Fruit fly (Drosophila melanogaster) whole organism, prepupa: Measurements from ENCODE around the gene mgr.
A peak's percentile ranks its signal among the peaks of the same experiment; 100 is the strongest.

Experiments used
- Blimp-1 ChIP-seq: fragments of 200-800 bp; sonication (Bioruptor generic); optimal IDR thresholded peaks from 3 replicates; lab custom pipeline; 2017; ENCODE audit warnings: missing biosample characterization, missing genetic modification characterization, mild to moderate bottlenecking, moderate library complexity, missing genetic modification reagents
- CG10631 ChIP-seq: fragments of 200-800 bp; sonication (Bioruptor generic); optimal IDR thresholded peaks from 2 replicates; lab custom pipeline; 2016; ENCODE audit warnings: missing biosample characterization, missing genetic modification characterization
- CG10669 ChIP-seq: fragments of 200-800 bp; sonication (Bioruptor generic); optimal IDR thresholded peaks from 3 replicates; lab custom pipeline; 2018; ENCODE audit warnings: missing biosample characterization, mild to moderate bottlenecking, missing genetic modification characterization, moderate library complexity
- CG11762 ChIP-seq: fragments of 200-800 bp; sonication (Bioruptor generic); optimal IDR thresholded peaks from 3 replicates; lab custom pipeline; 2016; ENCODE audit warnings: missing biosample characterization, missing genetic modification characterization; ENCODE audit not compliant: insufficient read depth
- CG11902 ChIP-seq: fragments of 200-800 bp; sonication (Bioruptor generic); optimal IDR thresholded peaks from 3 replicates; lab custom pipeline; 2016; ENCODE audit warnings: missing biosample characterization, missing genetic modification characterization
- CG15336 ChIP-seq: fragments of 200-800 bp; sonication (Bioruptor generic); IDR thresholded peaks from 2 replicates; pipeline ENCODE4 v1.3.6; 2022; ENCODE audit warnings: missing biosample characterization, missing genetic modification characterization
- CG1621 ChIP-seq: fragments of 200-800 bp; sonication (Bioruptor generic); optimal IDR thresholded peaks from 3 replicates; lab custom pipeline; 2018; ENCODE audit warnings: missing biosample characterization, mild to moderate bottlenecking, missing genetic modification characterization
- CG16779 ChIP-seq: fragments of 200-800 bp; sonication (Bioruptor generic); optimal IDR thresholded peaks from 3 replicates; lab custom pipeline; 2017; ENCODE audit warnings: missing biosample characterization, mild to moderate bottlenecking, missing genetic modification characterization
- CG3032 ChIP-seq: fragments of 200-800 bp; optimal IDR thresholded peaks from 2 replicates; lab custom pipeline; 2019; ENCODE audit warnings: missing biosample characterization, mild to moderate bottlenecking, missing genetic modification characterization, moderate library complexity
- CG31627 ChIP-seq: fragments of 200-800 bp; sonication (Bioruptor generic); optimal IDR thresholded peaks from 3 replicates; lab custom pipeline; 2016; ENCODE audit warnings: missing biosample characterization, missing genetic modification characterization
- CG34406 ChIP-seq: fragments of 200-800 bp; sonication (Bioruptor generic); optimal IDR thresholded peaks from 3 replicates; lab custom pipeline; 2016; ENCODE audit warnings: missing biosample characterization, missing genetic modification characterization
- CG3919 ChIP-seq: fragments of 200-800 bp; sonication (Bioruptor generic); optimal IDR thresholded peaks from 3 replicates; lab custom pipeline; 2016; ENCODE audit warnings: missing biosample characterization, missing genetic modification characterization
- CG6163 ChIP-seq: fragments of 200-800 bp; sonication (Bioruptor generic); IDR thresholded peaks from 3 replicates; pipeline ENCODE4 v1.3.6; 2022; ENCODE audit warnings: missing biosample characterization, missing genetic modification characterization
- CG6276 ChIP-seq: fragments of 200-800 bp; sonication (Bioruptor generic); optimal IDR thresholded peaks from 2 replicates; lab custom pipeline; 2017; ENCODE audit warnings: missing biosample characterization, mild to moderate bottlenecking, missing genetic modification characterization
- CG6792 ChIP-seq: fragments of 200-800 bp; sonication (Bioruptor generic); optimal IDR thresholded peaks from 3 replicates; lab custom pipeline; 2016; ENCODE audit warnings: missing biosample characterization, missing genetic modification characterization
- CG6808 ChIP-seq: fragments of 200-800 bp; sonication (Bioruptor generic); optimal IDR thresholded peaks from 3 replicates; lab custom pipeline; 2017; ENCODE audit warnings: missing biosample characterization, missing genetic modification characterization, mild to moderate bottlenecking, moderate library complexity, missing genetic modification reagents
- CG7368 ChIP-seq: fragments of 200-800 bp; sonication (Bioruptor generic); optimal IDR thresholded peaks from 3 replicates; lab custom pipeline; 2016; ENCODE audit warnings: missing biosample characterization, missing genetic modification characterization
- CG8319 ChIP-seq: fragments of 200-800 bp; sonication (Bioruptor generic); optimal IDR thresholded peaks from 3 replicates; lab custom pipeline; 2016; ENCODE audit warnings: missing biosample characterization, missing genetic modification characterization
- CG8632 ChIP-seq: fragments of 200-800 bp; sonication (Bioruptor generic); optimal IDR thresholded peaks from 3 replicates; lab custom pipeline; 2016; ENCODE audit warnings: missing biosample characterization, missing genetic modification characterization
- CG9139 ChIP-seq: fragments of 200-800 bp; sonication (Bioruptor generic); optimal IDR thresholded peaks from 3 replicates; lab custom pipeline; 2017; ENCODE audit warnings: missing biosample characterization, mild to moderate bottlenecking, missing genetic modification characterization
- Eip78C ChIP-seq: fragments of 200-800 bp; sonication (Bioruptor generic); peaks from one replicate; lab custom pipeline; 2016; ENCODE audit warnings: missing biosample characterization, missing genetic modification characterization
- Eip93F ChIP-seq: fragments of 200-800 bp; sonication (Bioruptor generic); optimal IDR thresholded peaks from 2 replicates; lab custom pipeline; 2016; ENCODE audit warnings: missing biosample characterization, mild to moderate bottlenecking, missing genetic modification characterization
- Ets21C ChIP-seq: fragments of 200-800 bp; sonication (Bioruptor generic); optimal IDR thresholded peaks from 3 replicates; lab custom pipeline; 2016; ENCODE audit warnings: missing biosample characterization, missing genetic modification characterization
- Ets96B ChIP-seq: fragments of 200-800 bp; optimal IDR thresholded peaks from 2 replicates; lab custom pipeline; 2019; ENCODE audit warnings: missing biosample characterization, mild to moderate bottlenecking, missing genetic modification characterization, moderate library complexity
- Gug ChIP-seq: fragments of 200-800 bp; sonication (Bioruptor generic); IDR thresholded peaks from 2 replicates; pipeline ENCODE4 v1.3.6; 2022; ENCODE audit warnings: missing biosample characterization, missing genetic modification characterization
- Hr38 ChIP-seq: sonication (Bioruptor generic); optimal IDR thresholded peaks from 2 replicates; lab custom pipeline; 2016; ENCODE audit warnings: missing biosample characterization, missing genetic modification characterization
- Hr39 ChIP-seq: fragments of 200-800 bp; sonication (Bioruptor generic); optimal IDR thresholded peaks from 2 replicates; lab custom pipeline; 2016; ENCODE audit warnings: missing biosample characterization, missing genetic modification characterization
- Hr4 ChIP-seq: fragments of 200-800 bp; sonication (Bioruptor generic); optimal IDR thresholded peaks from 3 replicates; lab custom pipeline; 2016; ENCODE audit warnings: missing biosample characterization, missing genetic modification characterization
- Lpt ChIP-seq: fragments of 200-800 bp; sonication (Bioruptor generic); optimal IDR thresholded peaks from 3 replicates; lab custom pipeline; 2016; ENCODE audit warnings: missing biosample characterization, missing genetic modification characterization
- Met ChIP-seq: fragments of 200-800 bp; sonication (Bioruptor generic); optimal IDR thresholded peaks from 3 replicates; lab custom pipeline; 2016; ENCODE audit warnings: missing biosample characterization, missing genetic modification characterization
- OdsH ChIP-seq: fragments of 200-800 bp; sonication (Bioruptor generic); optimal IDR thresholded peaks from 3 replicates; lab custom pipeline; 2016; ENCODE audit warnings: missing biosample characterization, missing genetic modification characterization
- Smox ChIP-seq: fragments of 200-800 bp; sonication (Bioruptor generic); optimal IDR thresholded peaks from 3 replicates; lab custom pipeline; 2016; ENCODE audit warnings: missing biosample characterization, missing genetic modification characterization
- Sox102F ChIP-seq: fragments of 200-800 bp; sonication (Bioruptor generic); optimal IDR thresholded peaks from 2 replicates; lab custom pipeline; 2016; ENCODE audit warnings: missing biosample characterization, mild to moderate bottlenecking, missing genetic modification characterization
- Sox15 ChIP-seq: fragments of 200-800 bp; sonication (Bioruptor generic); optimal IDR thresholded peaks from 3 replicates; lab custom pipeline; 2016; ENCODE audit warnings: missing biosample characterization, missing genetic modification characterization
- achi ChIP-seq: fragments of 200-800 bp; sonication (Bioruptor generic); optimal IDR thresholded peaks from 3 replicates; lab custom pipeline; 2016; ENCODE audit warnings: missing biosample characterization, missing genetic modification characterization
- acj6 ChIP-seq: fragments of 200-800 bp; sonication (Bioruptor generic); optimal IDR thresholded peaks from 3 replicates; lab custom pipeline; 2016; ENCODE audit warnings: missing biosample characterization, missing genetic modification characterization
- cyc ChIP-seq: fragments of 200-800 bp; sonication (Bioruptor generic); optimal IDR thresholded peaks from 3 replicates; lab custom pipeline; 2016; ENCODE audit warnings: missing biosample characterization, missing genetic modification characterization
- esn ChIP-seq: fragments of 200-800 bp; sonication (Bioruptor generic); optimal IDR thresholded peaks from 2 replicates; lab custom pipeline; 2016; ENCODE audit warnings: missing biosample characterization, mild to moderate bottlenecking, missing genetic modification characterization, moderate library complexity
- fd85E ChIP-seq: fragments of 200-800 bp; sonication (Bioruptor generic); optimal IDR thresholded peaks from 3 replicates; lab custom pipeline; 2016; ENCODE audit warnings: missing biosample characterization, missing genetic modification characterization
- fkh ChIP-seq: fragments of 200-800 bp; sonication (Bioruptor generic); optimal IDR thresholded peaks from 3 replicates; lab custom pipeline; 2017; ENCODE audit warnings: missing biosample characterization, mild to moderate bottlenecking, missing genetic modification characterization, moderate library complexity
- lz ChIP-seq: fragments of 200-800 bp; sonication (Bioruptor generic); optimal IDR thresholded peaks from 3 replicates; lab custom pipeline; 2016; ENCODE audit warnings: missing biosample characterization, missing genetic modification characterization
- pdm3 ChIP-seq: fragments of 200-800 bp; sonication (Bioruptor generic); optimal IDR thresholded peaks from 3 replicates; lab custom pipeline; 2016; ENCODE audit warnings: missing biosample characterization, missing genetic modification characterization
- salr ChIP-seq, 2 experiments: fragments of 200-800 bp; sonication (Bioruptor generic); optimal IDR thresholded peaks; 3 replicates each; lab custom pipeline; 2016 to 2018; ENCODE audit warnings: missing biosample characterization in 2 of 2, missing genetic modification characterization in 2 of 2, mild to moderate bottlenecking in 1 of 2
- ss ChIP-seq, 2 experiments: fragments of 200-800 bp; sonication (Bioruptor generic); optimal IDR thresholded peaks; 2 replicates in 1 of 2; 3 replicates in 1 of 2; lab custom pipeline; 2017 to 2018; ENCODE audit warnings: mild to moderate bottlenecking in 2 of 2, missing biosample characterization in 2 of 2, missing genetic modification characterization in 2 of 2, moderate library complexity in 1 of 2
- svp ChIP-seq: fragments of 200-800 bp; sonication (Bioruptor generic); peaks from one replicate; lab custom pipeline; 2016; ENCODE audit warnings: missing biosample characterization, missing genetic modification characterization
- topi ChIP-seq: fragments of 200-800 bp; sonication (Bioruptor generic); optimal IDR thresholded peaks from 3 replicates; lab custom pipeline; 2016; ENCODE audit warnings: missing biosample characterization, missing genetic modification characterization
- vri ChIP-seq: fragments of 200-800 bp; sonication (Bioruptor generic); optimal IDR thresholded peaks from 3 replicates; lab custom pipeline; 2016; ENCODE audit warnings: missing biosample characterization, mild to moderate bottlenecking, missing genetic modification characterization

The mgr gene

dm6 chr3R:11430307-11430706 lies 20.6 kb upstream of the mgr start:
- no peak for TF ChIP-seq lz (GFP tag; lab: Kevin White, UChicago)
- TF ChIP-seq Blimp-1 (GFP tag; lab: Kevin White, UChicago), result no peak
- TF ChIP-seq topi (GFP tag; lab: Kevin White, UChicago), result no peak
- no peak for TF ChIP-seq fkh (GFP tag; lab: Kevin White, UChicago)
- TF ChIP-seq svp (GFP tag; lab: Kevin White, UChicago), result peak; percentile 88
- TF ChIP-seq CG3919 (GFP tag; lab: Kevin White, UChicago), result no peak

dm6 chr3R:11429814-11430213 lies 20.1 kb upstream of the mgr start, which contains the start of gene Dtd:
Dtd (plus strand) TSS chr3R:11430061.
- TF ChIP-seq CG10669 (no peak), cyc (GFP tag; lab: Kevin White, UChicago) (no peak), CG16779 (no peak), CG15336 (GFP tag; lab: Robert Waterston, UW) (no peak), Ets96B (tag; lab: Kevin White, UChicago) (no peak), Hr38 (GFP tag; lab: Kevin White, UChicago) (no peak), CG8632 (no peak), acj6 (no peak), Met (GFP tag; lab: Kevin White, UChicago) (no peak), CG11902 (GFP tag; lab: Kevin White, UChicago) (no peak), CG6163 (GFP tag; lab: Robert Waterston, UW) (no peak)
- TF ChIP-seq, all 60 proteins: peak for 0

dm6 chr3R:11421643-11422122 lies 12.0 kb upstream of the mgr start, which contains the start of the genes ninaG and Sptz:
ninaG (minus strand) TSS chr3R:11421693.
Sptz (plus strand) TSS chr3R:11422092.
- TF ChIP-seq CG7368 (GFP tag; lab: Kevin White, UChicago) (no peak), Gug (peak; percentile 94), Eip78C (GFP tag; lab: Kevin White, UChicago) (peak; percentile 98), Ets21C (peak; percentile 96), Sox102F (GFP tag; lab: Kevin White, UChicago) (peak; percentile 88), CG10631 (GFP tag; lab: Kevin White, UChicago) (peak; percentile 94), vri (GFP tag; lab: Kevin White, UChicago) (no peak), Hr4 (GFP tag; lab: Kevin White, UChicago) (no peak), Hr39 (GFP tag; lab: Kevin White, UChicago) (peak; percentile 97), fkh (GFP tag; lab: Kevin White, UChicago) (no peak), Lpt (GFP tag; lab: Kevin White, UChicago) (peak; percentile 87), CG1621 (tag; lab: Kevin White, UChicago) (peak; percentile 85), Hr38 (GFP tag; lab: Kevin White, UChicago) (peak; percentile 50), pdm3 (GFP tag; lab: Kevin White, UChicago) (peak; percentile 94), Smox (GFP tag; lab: Kevin White, UChicago) (peak; percentile 93), cyc (GFP tag; lab: Kevin White, UChicago) (peak; percentile 97), CG3919 (GFP tag; lab: Kevin White, UChicago) (peak; percentile 93), Eip93F (GFP tag; lab: Kevin White, UChicago) (peak; percentile 76), CG6792 (GFP tag; lab: Kevin White, UChicago) (peak; percentile 91), CG31627 (GFP tag; lab: Kevin White, UChicago) (peak; percentile 98), Met (GFP tag; lab: Kevin White, UChicago) (no peak), ss (GFP tag; optimal IDR thresholded peaks at IDR 0.05; lab: Kevin White, UChicago) (no peak), achi (GFP tag; lab: Kevin White, UChicago) (peak; percentile 90), OdsH (GFP tag; lab: Kevin White, UChicago) (peak; percentile 94), CG6276 (GFP tag; lab: Kevin White, UChicago) (no peak), CG8319 (GFP tag; lab: Kevin White, UChicago) (peak; percentile 89), CG6808 (GFP tag; lab: Kevin White, UChicago) (no peak), fd85E (GFP tag; lab: Kevin White, UChicago) (no peak), svp (GFP tag; lab: Kevin White, UChicago) (peak; percentile 98), CG34406 (GFP tag; lab: Kevin White, UChicago) (peak; percentile 86), Sox15 (peak; percentile 94), CG9139 (GFP tag; lab: Kevin White, UChicago) (no peak), esn (GFP tag; lab: Kevin White, UChicago) (peak; percentile 95), CG8632 (peak; percentile 85), CG3032 (tag; lab: Kevin White, UChicago) (peak; percentile 89), CG11902 (GFP tag; lab: Kevin White, UChicago) (peak; percentile 93), CG6163 (GFP tag; lab: Robert Waterston, UW) (peak; percentile 93), CG11762 (GFP tag; lab: Kevin White, UChicago) (peak; percentile 81), salr (GFP tag; optimal IDR thresholded peaks at IDR 0.05; lab: Kevin White, UChicago) (peak in 1 of 2 experiments; percentile 78)
